Fruit fly (Drosophila melanogaster) whole organism, adult: ENCODE measurements around the gene Ets96B.

Experiments used
- CG11617 ChIP-seq: fragments of 200-800 bp; sonication (Bioruptor generic); optimal IDR thresholded peaks from 2 replicates; lab custom pipeline; 2017; ENCODE audit warnings: mild to moderate bottlenecking, missing biosample characterization, missing genetic modification reagents, missing genetic modification characterization
- CG12768 ChIP-seq: fragments of 200-800 bp; sonication (Bioruptor generic); optimal IDR thresholded peaks from 2 replicates; lab custom pipeline; 2017; ENCODE audit warnings: missing biosample characterization, missing genetic modification characterization, mild to moderate bottlenecking, moderate library complexity, missing genetic modification reagents
- CG1620 ChIP-seq: fragments of 200-800 bp; sonication (Bioruptor generic); optimal IDR thresholded peaks from 2 replicates; lab custom pipeline; 2016; ENCODE audit warnings: missing biosample characterization, missing genetic modification characterization
- CG5204 ChIP-seq: fragments of 200-800 bp; sonication (Bioruptor generic); optimal IDR thresholded peaks from 2 replicates; lab custom pipeline; 2016; ENCODE audit warnings: missing biosample characterization, missing genetic modification characterization
- CG7045 ChIP-seq: fragments of 200-800 bp; sonication (Bioruptor generic); optimal IDR thresholded peaks from 2 replicates; lab custom pipeline; 2017; ENCODE audit warnings: missing biosample characterization, mild to moderate bottlenecking, missing genetic modification characterization
- Crg-1 ChIP-seq: fragments of 200-800 bp; sonication (Bioruptor generic); optimal IDR thresholded peaks from 2 replicates; lab custom pipeline; 2016; ENCODE audit warnings: missing biosample characterization, missing genetic modification characterization
- Hr96 ChIP-seq: fragments of 200-800 bp; sonication (Bioruptor generic); optimal IDR thresholded peaks from 2 replicates; lab custom pipeline; 2016; ENCODE audit warnings: missing biosample characterization, missing genetic modification characterization
- Mnt ChIP-seq: fragments of 200-800 bp; sonication (Bioruptor generic); optimal IDR thresholded peaks from 2 replicates; lab custom pipeline; 2016; ENCODE audit warnings: missing biosample characterization, mild to moderate bottlenecking, missing genetic modification characterization
- bab1 ChIP-seq: fragments of 200-800 bp; sonication (Bioruptor generic); optimal IDR thresholded peaks from 3 replicates; lab custom pipeline; 2019; ENCODE audit warnings: missing biosample characterization, mild to moderate bottlenecking, missing genetic modification characterization, moderate library complexity
- kay ChIP-seq: fragments of 200-800 bp; sonication (Bioruptor generic); peaks from one replicate; lab custom pipeline; 2016; ENCODE audit warnings: missing biosample characterization, missing genetic modification characterization, borderline replicate concordance
- ovo ChIP-seq: fragments of 200-800 bp; sonication (Bioruptor generic); optimal IDR thresholded peaks from 2 replicates; lab custom pipeline; 2016; ENCODE audit warnings: missing biosample characterization, missing genetic modification characterization
- pad ChIP-seq: fragments of 200-800 bp; sonication (Bioruptor generic); optimal IDR thresholded peaks from 3 replicates; lab custom pipeline; 2017; ENCODE audit warnings: missing biosample characterization, missing genetic modification characterization, mild to moderate bottlenecking, moderate library complexity, missing genetic modification reagents

DNA sequence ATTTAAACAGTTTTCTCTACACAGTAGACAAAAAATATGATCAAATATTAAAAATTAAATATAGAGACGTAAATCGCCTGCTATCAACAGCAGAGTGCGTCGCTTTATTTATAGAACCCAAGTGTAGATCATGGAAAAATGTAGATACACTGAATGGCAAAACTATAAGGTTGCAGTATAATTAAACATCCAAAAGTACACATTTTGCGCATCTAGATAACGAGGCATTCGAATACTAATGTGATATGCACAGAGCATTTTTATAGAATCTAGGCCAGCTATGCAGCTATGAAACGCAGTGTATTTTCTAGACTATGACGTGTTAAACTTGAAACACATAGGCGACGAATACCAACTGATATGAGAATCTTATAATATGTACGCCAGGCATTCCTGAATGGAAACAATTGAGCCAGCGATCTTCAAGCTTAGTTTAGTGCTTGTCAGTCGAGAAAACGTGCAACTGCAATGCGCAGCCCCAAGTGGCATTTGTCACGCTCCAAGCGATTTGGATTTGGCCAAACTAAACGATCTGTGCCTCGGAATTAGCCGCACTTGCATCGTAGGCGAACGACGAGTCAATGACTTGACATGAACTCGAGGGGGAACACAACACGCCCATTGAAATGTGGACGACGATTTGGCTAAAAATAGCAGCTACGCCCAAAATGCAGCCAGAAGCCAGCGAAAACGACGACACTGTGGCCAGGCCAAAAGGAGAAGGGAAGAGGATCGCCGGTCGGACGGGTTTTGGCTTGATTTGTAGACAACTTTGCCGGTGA lies 23.2 kb downstream of the Ets96B start:
- TF ChIP-seq CG5204 (GFP tag; lab: Kevin White, UChicago) (peak; percentile 81), CG7045 (GFP tag; lab: Kevin White, UChicago) (peak; percentile 91), kay (GFP tag; lab: Kevin White, UChicago) (peak; percentile 94), CG11617 (GFP tag; lab: Kevin White, UChicago) (peak; percentile 76), bab1 (GFP tag; lab: Kevin White, UChicago) (peak; percentile 79), CG12768 (peak; percentile 95), Mnt (GFP tag; lab: Kevin White, UChicago) (peak; percentile 64), Hr96 (GFP tag; lab: Kevin White, UChicago) (peak; percentile 80), Crg-1 (peak; percentile 78), ovo (GFP tag; lab: Kevin White, UChicago) (no peak), CG1620 (peak; percentile 9), pad (GFP tag; lab: Kevin White, UChicago) (peak; percentile 70)
